Fruit fly (Drosophila melanogaster) whole organism, embryonic: Measurements from ENCODE around the gene CG11700.

Experiments used
- Adf1 ChIP-seq: fragments of 200-800 bp; sonication (Bioruptor generic); IDR thresholded peaks from 2 replicates; pipeline ENCODE4 v1.3.6; 2022; ENCODE audit warnings: missing biosample characterization, missing genetic modification characterization
- Antp ChIP-seq: fragments of 200-800 bp; sonication (Bioruptor generic); optimal IDR thresholded peaks from 3 replicates; lab custom pipeline; 2016; ENCODE audit warnings: missing biosample characterization, missing genetic modification characterization
- Asciz ChIP-seq: fragments of 200-800 bp; sonication (Bioruptor generic); optimal IDR thresholded peaks from 2 replicates; lab custom pipeline; 2017; ENCODE audit warnings: missing biosample characterization, mild to moderate bottlenecking, missing genetic modification characterization, missing genetic modification reagents
- CG10147 ChIP-seq: fragments of 200-800 bp; sonication (Bioruptor generic); optimal IDR thresholded peaks from 2 replicates; lab custom pipeline; 2019; ENCODE audit warnings: missing biosample characterization, mild to moderate bottlenecking, missing genetic modification characterization, moderate library complexity
- CG10979 ChIP-seq: fragments of 200-800 bp; sonication (Bioruptor generic); optimal IDR thresholded peaks from 2 replicates; lab custom pipeline; 2018; ENCODE audit warnings: missing biosample characterization, mild to moderate bottlenecking, missing genetic modification characterization, moderate library complexity
- CG12659 ChIP-seq: fragments of 200-800 bp; sonication (Bioruptor generic); optimal IDR thresholded peaks from 3 replicates; lab custom pipeline; 2017; ENCODE audit warnings: mild to moderate bottlenecking, missing biosample characterization, missing genetic modification reagents, missing genetic modification characterization
- CG1602 ChIP-seq: fragments of 200-800 bp; sonication (Bioruptor generic); optimal IDR thresholded peaks from 3 replicates; lab custom pipeline; 2016; ENCODE audit warnings: missing biosample characterization, missing genetic modification characterization
- CG1792 ChIP-seq: fragments of 200-800 bp; sonication (Bioruptor generic); optimal IDR thresholded peaks from 2 replicates; lab custom pipeline; 2016; ENCODE audit warnings: missing biosample characterization, missing genetic modification characterization
- CG18599 ChIP-seq: fragments of 200-800 bp; sonication (Bioruptor generic); optimal IDR thresholded peaks from 3 replicates; lab custom pipeline; 2017; ENCODE audit warnings: missing biosample characterization, missing genetic modification characterization, mild to moderate bottlenecking, moderate library complexity, missing genetic modification reagents
- CG2678 ChIP-seq: fragments of 200-800 bp; sonication (Bioruptor generic); optimal IDR thresholded peaks from 3 replicates; lab custom pipeline; 2019; ENCODE audit warnings: missing biosample characterization, mild to moderate bottlenecking, missing genetic modification characterization, moderate library complexity
- CG2875 ChIP-seq: fragments of 200-800 bp; sonication (Bioruptor generic); optimal IDR thresholded peaks from 2 replicates; lab custom pipeline; 2017; ENCODE audit warnings: missing biosample characterization, mild to moderate bottlenecking, missing genetic modification characterization, missing genetic modification reagents
- CG32772 ChIP-seq: fragments of 200-800 bp; sonication (Bioruptor generic); IDR thresholded peaks from 2 replicates; pipeline ENCODE4 v1.3.6; 2022; ENCODE audit warnings: missing biosample characterization, missing genetic modification characterization
- CG33213 ChIP-seq: fragments of 200-800 bp; sonication (Bioruptor generic); optimal IDR thresholded peaks from 3 replicates; lab custom pipeline; 2016; ENCODE audit warnings: missing biosample characterization, missing genetic modification characterization
- CG34224 ChIP-seq: fragments of 200-800 bp; sonication (Bioruptor generic); IDR thresholded peaks from 3 replicates; pipeline ENCODE4 v1.3.6; 2022; ENCODE audit warnings: missing biosample characterization, missing genetic modification characterization; ENCODE audit not compliant: partially characterized antibody
- CG6175 ChIP-seq: fragments of 200-800 bp; sonication (Bioruptor generic); IDR thresholded peaks from 3 replicates; pipeline ENCODE4 v1.3.6; 2022; ENCODE audit warnings: missing biosample characterization, missing genetic modification characterization
- CG8281 ChIP-seq: fragments of 200-800 bp; sonication (Bioruptor generic); optimal IDR thresholded peaks from 2 replicates; lab custom pipeline; 2018; ENCODE audit warnings: missing biosample characterization, mild to moderate bottlenecking, missing genetic modification characterization, moderate library complexity
- CoRest ChIP-seq: fragments of 200-800 bp; sonication (Bioruptor generic); optimal IDR thresholded peaks from 3 replicates; lab custom pipeline; 2018; ENCODE audit warnings: missing biosample characterization, mild to moderate bottlenecking, missing genetic modification characterization, moderate library complexity
- Dad ChIP-seq: fragments of 200-800 bp; sonication (Bioruptor generic); optimal IDR thresholded peaks from 3 replicates; lab custom pipeline; 2016; ENCODE audit warnings: missing biosample characterization, missing genetic modification characterization
- HmgZ ChIP-seq: fragments of 200-800 bp; sonication (Bioruptor generic); optimal IDR thresholded peaks from 2 replicates; lab custom pipeline; 2018; ENCODE audit warnings: missing biosample characterization, mild to moderate bottlenecking, missing genetic modification characterization
- Hmr ChIP-seq: fragments of 200-800 bp; sonication (Bioruptor generic); optimal IDR thresholded peaks from 3 replicates; lab custom pipeline; 2017; ENCODE audit warnings: mild to moderate bottlenecking, missing biosample characterization, missing genetic modification reagents, missing genetic modification characterization
- Lhr ChIP-seq: fragments of 200-800 bp; sonication (Bioruptor generic); optimal IDR thresholded peaks from 3 replicates; lab custom pipeline; 2017; ENCODE audit warnings: mild to moderate bottlenecking, missing biosample characterization, missing genetic modification reagents, missing genetic modification characterization
- Max ChIP-seq: fragments of 200-800 bp; sonication (Bioruptor generic); optimal IDR thresholded peaks from 2 replicates; lab custom pipeline; 2016; ENCODE audit warnings: missing biosample characterization, mild to moderate bottlenecking, missing genetic modification characterization
- NC2β ChIP-seq: fragments of 200-800 bp; sonication (Bioruptor generic); optimal IDR thresholded peaks from 2 replicates; lab custom pipeline; 2016; ENCODE audit warnings: missing biosample characterization, missing genetic modification characterization
- Nf-YC ChIP-seq: fragments of 200-800 bp; optimal IDR thresholded peaks from 3 replicates; lab custom pipeline; 2019; ENCODE audit warnings: missing biosample characterization, mild to moderate bottlenecking, missing genetic modification characterization, moderate library complexity
- Pdp1 ChIP-seq, 2 experiments: fragments of 200-800 bp; sonication (Bioruptor generic); optimal IDR thresholded peaks; 3 replicates each; lab custom pipeline; 2016; ENCODE audit warnings: missing biosample characterization in 2 of 2, missing genetic modification characterization in 2 of 2, mild to moderate bottlenecking in 1 of 2, moderate library complexity in 1 of 2
- Ravus ChIP-seq: fragments of 200-800 bp; sonication (Bioruptor generic); IDR thresholded peaks from 2 replicates; pipeline ENCODE4 v1.3.6; 2022; ENCODE audit warnings: missing biosample characterization, missing genetic modification characterization
- Stat92E ChIP-seq, 3 experiments: fragments of >200 bp in 2 of 3; fragments of 200-800 bp in 1 of 3; sonication (Bioruptor generic) in 1 of 3; optimal IDR thresholded peaks; 2 replicates each; lab custom pipeline; 2017 to 2019; ENCODE audit warnings: missing biosample characterization in 3 of 3, missing genetic modification characterization in 3 of 3, mild to moderate bottlenecking in 1 of 3, moderate library complexity in 1 of 3
- Trl ChIP-seq, 3 experiments: fragments of >200 bp in 2 of 3; fragments of 200-800 bp in 1 of 3; sonication (Bioruptor generic) in 1 of 3; optimal IDR thresholded peaks; 2 replicates in 1 of 3; 3 replicates in 2 of 3; lab custom pipeline; 2016 to 2017; ENCODE audit warnings: missing biosample characterization in 1 of 3, missing genetic modification characterization in 1 of 3
- ac ChIP-seq: fragments of 200-800 bp; sonication (Bioruptor generic); optimal IDR thresholded peaks from 3 replicates; lab custom pipeline; 2017; ENCODE audit warnings: missing biosample characterization, mild to moderate bottlenecking, missing genetic modification characterization
- amos ChIP-seq: fragments of 200-800 bp; sonication (Bioruptor generic); IDR thresholded peaks from 2 replicates; pipeline ENCODE4 v1.3.6; 2022; ENCODE audit warnings: missing biosample characterization, missing genetic modification characterization; ENCODE audit not compliant: partially characterized antibody
- ap ChIP-seq: fragments of 200-800 bp; sonication (Bioruptor generic); IDR thresholded peaks from 2 replicates; pipeline ENCODE4 v1.3.6; 2022; ENCODE audit warnings: missing biosample characterization, missing genetic modification characterization
- bcd ChIP-seq: fragments of 200-800 bp; sonication (Bioruptor generic); optimal IDR thresholded peaks from 2 replicates; lab custom pipeline; 2017; ENCODE audit warnings: missing biosample characterization, mild to moderate bottlenecking, missing genetic modification characterization
- crc ChIP-seq: fragments of 200-800 bp; sonication (Bioruptor generic); optimal IDR thresholded peaks from 2 replicates; lab custom pipeline; 2016; ENCODE audit warnings: missing biosample characterization, missing genetic modification characterization
- da ChIP-seq: fragments of 200-800 bp; sonication (Bioruptor generic); optimal IDR thresholded peaks from 2 replicates; lab custom pipeline; 2016; ENCODE audit warnings: missing biosample characterization, missing genetic modification characterization
- dm ChIP-seq: fragments of 200-800 bp; sonication (Bioruptor generic); optimal IDR thresholded peaks from 3 replicates; lab custom pipeline; 2016; ENCODE audit warnings: missing biosample characterization, missing genetic modification characterization
- dmrt11E ChIP-seq: fragments of 200-800 bp; sonication (Bioruptor generic); optimal IDR thresholded peaks from 3 replicates; lab custom pipeline; 2018; ENCODE audit warnings: missing biosample characterization, mild to moderate bottlenecking, missing genetic modification characterization, moderate library complexity
- dmrt99B ChIP-seq: fragments of 200-800 bp; sonication (Bioruptor generic); optimal IDR thresholded peaks from 2 replicates; lab custom pipeline; 2018; ENCODE audit warnings: missing biosample characterization, mild to moderate bottlenecking, missing genetic modification characterization, moderate library complexity
- exex ChIP-seq: fragments of 200-800 bp; sonication (Bioruptor generic); optimal IDR thresholded peaks from 4 replicates; lab custom pipeline; 2018; ENCODE audit warnings: missing biosample characterization, mild to moderate bottlenecking, missing genetic modification characterization, moderate library complexity
- mam ChIP-seq: fragments of 200-800 bp; sonication (Bioruptor generic); optimal IDR thresholded peaks from 3 replicates; lab custom pipeline; 2016; ENCODE audit warnings: missing biosample characterization, missing genetic modification characterization
- p53 ChIP-seq: fragments of 200-800 bp; sonication (Bioruptor generic); optimal IDR thresholded peaks from 2 replicates; lab custom pipeline; 2016; ENCODE audit warnings: missing biosample characterization, missing genetic modification characterization
- pnt ChIP-seq: fragments of 200-800 bp; sonication (Bioruptor generic); optimal IDR thresholded peaks from 3 replicates; lab custom pipeline; 2016; ENCODE audit warnings: missing biosample characterization, missing genetic modification characterization
- pros ChIP-seq: fragments of 200-800 bp; sonication (Bioruptor generic); optimal IDR thresholded peaks from 3 replicates; lab custom pipeline; 2019; ENCODE audit warnings: missing biosample characterization, mild to moderate bottlenecking, missing genetic modification characterization, moderate library complexity
- ranshi ChIP-seq: fragments of 200-800 bp; sonication (Bioruptor generic); IDR thresholded peaks from 2 replicates; pipeline ENCODE4 v1.3.6; 2022; ENCODE audit warnings: missing biosample characterization, missing genetic modification characterization
- ro ChIP-seq: fragments of 200-800 bp; sonication (Bioruptor generic); IDR thresholded peaks from 2 replicates; pipeline ENCODE4 v1.3.6; 2022; ENCODE audit warnings: missing biosample characterization, missing genetic modification characterization
- stc ChIP-seq: fragments of 200-800 bp; sonication (Bioruptor generic); IDR thresholded peaks from 2 replicates; pipeline ENCODE4 v1.3.6; 2022; ENCODE audit warnings: missing biosample characterization, missing genetic modification characterization
- stwl ChIP-seq: fragments of 200-800 bp; sonication (Bioruptor generic); optimal IDR thresholded peaks from 3 replicates; lab custom pipeline; 2018; ENCODE audit warnings: missing biosample characterization, mild to moderate bottlenecking, missing genetic modification characterization, moderate library complexity
- sug ChIP-seq: fragments of 200-800 bp; optimal IDR thresholded peaks from 2 replicates; lab custom pipeline; 2019; ENCODE audit warnings: missing biosample characterization, mild to moderate bottlenecking, missing genetic modification characterization, moderate library complexity
- ttk ChIP-seq: fragments of 200-800 bp; sonication (Bioruptor generic); IDR thresholded peaks from 2 replicates; pipeline ENCODE4 v2.1.2; 2022; ENCODE audit warnings: missing biosample characterization, missing genetic modification characterization
- zen ChIP-seq: fragments of 200-800 bp; sonication (Bioruptor generic); optimal IDR thresholded peaks from 3 replicates; lab custom pipeline; 2018; ENCODE audit warnings: missing biosample characterization, mild to moderate bottlenecking, missing genetic modification characterization, moderate library complexity

CG11700 gene

DNA sequence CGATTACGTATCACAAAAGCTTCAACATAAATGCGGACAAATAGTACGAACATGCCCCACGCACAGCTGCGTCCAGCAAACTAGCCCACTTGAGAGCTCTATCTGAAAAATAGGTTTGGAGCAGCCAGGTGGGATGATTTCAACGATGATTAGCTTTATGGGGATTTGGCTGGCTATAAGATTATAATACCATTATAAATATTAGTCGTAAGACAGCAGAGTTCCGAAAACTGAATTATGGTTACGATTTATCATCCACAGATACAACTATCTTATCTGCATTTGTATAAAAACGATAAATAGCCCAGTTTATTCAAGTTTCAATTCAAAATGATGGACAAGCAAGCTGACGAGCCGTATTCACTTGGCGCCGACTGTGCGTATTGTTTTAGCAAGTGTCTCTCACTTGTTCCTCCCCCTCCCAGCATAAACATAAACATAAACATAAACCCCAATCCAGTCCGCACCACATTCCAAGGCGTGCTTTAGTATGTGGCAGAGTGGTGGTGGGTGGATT lies 19.7 kb downstream of the CG11700 start (continued):
- TF ChIP-seq CG10147 (GFP tag; lab: Kevin White, UChicago) (peak; percentile 87), CG33213 (peak; percentile 16), stwl (no peak), HmgZ (peak; percentile 75), Antp (GFP tag; lab: Kevin White, UChicago) (peak; percentile 45), dm (GFP tag; lab: Kevin White, UChicago) (peak; percentile 5), Max (GFP tag; lab: Kevin White, UChicago) (peak; percentile 55), dmrt11E (tag; lab: Kevin White, UChicago) (peak; percentile 1), exex (tag; lab: Kevin White, UChicago) (peak; percentile 87), NC2β (GFP tag; lab: Kevin White, UChicago) (no peak), CG1602 (peak; percentile 16), ac (GFP tag; lab: Kevin White, UChicago) (no peak), CG2875 (GFP tag; lab: Kevin White, UChicago) (peak; percentile 37), da (GFP tag; lab: Kevin White, UChicago) (no peak), pnt (no peak), Ravus (GFP tag; lab: Robert Waterston, UW) (no peak), p53 (GFP tag; lab: Kevin White, UChicago) (no peak), CG1792 (peak; percentile 32), ro (GFP tag; lab: Robert Waterston, UW) (no peak), Lhr (GFP tag; lab: Kevin White, UChicago) (peak; percentile 3), CG8281 (peak; percentile 46), stc (GFP tag; lab: Robert Waterston, UW) (peak; percentile 64), CG2678 (tag; lab: Kevin White, UChicago) (peak; percentile 91), Stat92E (GFP tag; optimal IDR thresholded peaks at IDR 0.05; lab: Kevin White, UChicago) (no peak), Trl (optimal IDR thresholded peaks at IDR 0.05; lab: Kevin White, UChicago) (no peak), Trl (GFP tag; optimal IDR thresholded peaks at IDR 0.05; lab: Kevin White, UChicago) (no peak), ap (0 out of 2 replicates have a peak, but pooled peaks have one; percentile 25), amos (GFP tag; lab: Robert Waterston, UW) (no peak), Asciz (peak; percentile 78), CoRest (tag; lab: Kevin White, UChicago) (peak; percentile 83), ttk (GFP tag; lab: Robert Waterston, UW) (peak; percentile 43; the same call in 1 of the 2 replicates), bcd (GFP tag; lab: Kevin White, UChicago) (peak; percentile 84), CG32772 (GFP tag; lab: Robert Waterston, UW) (no peak; the same call in 1 of the 2 replicates), Dad (GFP tag; lab: Kevin White, UChicago) (no peak), dmrt99B (tag; lab: Kevin White, UChicago) (peak; percentile 89), Hmr (GFP tag; lab: Kevin White, UChicago) (peak; percentile 88), CG18599 (peak; percentile 93), Nf-YC (tag; lab: Kevin White, UChicago) (peak; percentile 73), crc (GFP tag; lab: Kevin White, UChicago) (peak; percentile 43), CG6175 (GFP tag; lab: Robert Waterston, UW) (peak; percentile 45; the same call in 1 of the 3 replicates), CG34224 (GFP tag; lab: Robert Waterston, UW) (no peak), zen (tag; lab: Kevin White, UChicago) (peak; percentile 34), ranshi (peak; percentile 47; the same call in 1 of the 2 replicates), CG10979 (tag; lab: Kevin White, UChicago) (peak; percentile 69), Pdp1 (GFP tag; optimal IDR thresholded peaks at IDR 0.05; lab: Kevin White, UChicago) (peak; percentile 47 to 56), mam (GFP tag; lab: Kevin White, UChicago) (peak; percentile 60), pros (no peak), Adf1 (GFP tag; lab: Robert Waterston, UW) (peak; percentile 11; the same call in 1 of the 2 replicates), sug (tag; lab: Kevin White, UChicago) (peak; percentile 95), CG12659 (peak; percentile 85)
